Worm (Caenorhabditis elegans) whole organism, young adult: ENCODE data around the gene ZK512.7.

Experiments
- pha-4 ChIP-seq: fragments of 150-350 bp; sonication (generic microtip); optimal IDR thresholded peaks from 2 replicates; lab custom pipeline; 2014; ENCODE audit warnings: missing biosample characterization, missing genetic modification reagents, missing genetic modification characterization
- snpc-1.1 ChIP-seq: sonication (generic microtip); optimal IDR thresholded peaks from 2 replicates; lab custom pipeline; 2017; ENCODE audit warnings: missing genetic modification characterization, mild to moderate bottlenecking, missing compliant biosample characterization, antibody characterized with exemption, moderate library complexity, missing genotype, missing genetic modification reagents; ENCODE audit not compliant: insufficient read depth
- snpc-4 ChIP-seq, 5 experiments: fragments of 150-350 bp in 1 of 5; sonication (generic microtip) in 4 of 5; optimal IDR thresholded peaks; 2 replicates each; lab custom pipeline; 2014 to 2018; ENCODE audit warnings: missing genetic modification characterization in 5 of 5, missing biosample characterization in 3 of 5, antibody characterized with exemption in 2 of 5, mild to moderate bottlenecking in 2 of 5, missing compliant biosample characterization in 2 of 5, missing genotype in 2 of 5, moderate library complexity in 2 of 5, missing genetic modification reagents in 1 of 5
- tbx-9 ChIP-seq: sonication (generic microtip); optimal IDR thresholded peaks from 2 replicates; lab custom pipeline; 2016; ENCODE audit warnings: borderline replicate concordance, missing genetic modification characterization, inconsistent platforms, missing compliant biosample characterization
- xnd-1 ChIP-seq: sonication (generic microtip); optimal IDR thresholded peaks from 2 replicates; lab custom pipeline; 2016; ENCODE audit warnings: missing genotype, missing genetic modification reagents, missing genetic modification characterization, missing compliant biosample characterization

DNA sequence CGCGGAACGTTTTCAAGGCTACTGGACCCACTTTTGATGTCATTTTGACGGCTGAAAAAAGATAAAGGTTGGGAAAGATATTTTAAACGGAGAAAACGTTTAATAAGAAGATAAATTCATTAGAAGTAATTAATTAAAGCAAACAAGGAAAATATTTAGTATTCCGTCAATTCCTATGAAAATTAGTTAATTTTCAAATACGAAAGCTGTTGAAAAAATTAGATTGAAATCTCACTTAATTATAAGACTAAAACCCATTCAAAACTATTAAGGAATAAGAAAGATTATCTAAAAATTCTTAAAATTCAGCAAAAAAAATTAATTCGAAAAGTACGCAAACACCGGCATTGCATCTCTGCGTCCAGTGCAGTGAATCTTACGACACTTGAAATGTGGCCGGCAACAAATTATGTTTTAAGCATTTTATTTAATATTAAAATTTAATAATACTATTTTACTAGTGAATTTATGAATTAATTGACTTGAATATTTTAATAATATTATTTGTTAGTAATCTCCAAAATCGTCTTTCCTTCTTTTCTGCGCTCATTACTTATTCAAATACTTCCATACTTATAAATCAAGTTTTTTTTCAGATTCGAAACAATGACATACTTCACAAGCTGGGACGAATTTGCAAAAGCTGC is 6.4 kb upstream of the ZK512.7 start, which contains the start of the genes ZK512.2 and ZK512.4:
- TF ChIP-seq snpc-4 (GFP tag; optimal IDR thresholded peaks at IDR 0.05; lab: Kevin White, UChicago): no peak
- no peak for TF ChIP-seq snpc-4 (tag; optimal IDR thresholded peaks at IDR 0.05; lab: Kevin White, UChicago)
- TF ChIP-seq pha-4 (tag; lab: Kevin White, UChicago): no peak
- TF ChIP-seq xnd-1 (tag; lab: Kevin White, UChicago): no peak
- no peak for TF ChIP-seq snpc-1.1 (tag; lab: Kevin White, UChicago)
- TF ChIP-seq tbx-9 (tag; lab: Kevin White, UChicago): no peak
